Worm (Caenorhabditis elegans) whole organism, late embryonic: Measurements from ENCODE around the gene tbcb-1.

Experiments used
- ceh-48 ChIP-seq: sonication (generic microtip); optimal IDR thresholded peaks from 2 replicates; lab custom pipeline; 2016; ENCODE audit warnings: missing genetic modification characterization, inconsistent platforms, missing compliant biosample characterization
- ets-4 ChIP-seq: sonication (generic microtip); optimal IDR thresholded peaks from 2 replicates; lab custom pipeline; 2016; ENCODE audit warnings: missing genetic modification characterization, missing compliant biosample characterization
- fkh-10 ChIP-seq: fragments of 150-350 bp; optimal IDR thresholded peaks from 2 replicates; lab custom pipeline; 2014; ENCODE audit warnings: missing biosample characterization, missing genetic modification reagents, missing genetic modification characterization
- hlh-15 ChIP-seq: sonication (generic microtip); optimal IDR thresholded peaks from 2 replicates; lab custom pipeline; 2016; ENCODE audit warnings: missing genetic modification characterization, missing compliant biosample characterization
- hlh-30 ChIP-seq: sonication (generic microtip); optimal IDR thresholded peaks from 2 replicates; lab custom pipeline; 2017; ENCODE audit warnings: antibody characterized with exemption, missing genetic modification characterization, missing compliant biosample characterization; ENCODE audit not compliant: insufficient read depth
- nfya-1 ChIP-seq: sonication (generic microtip); optimal IDR thresholded peaks from 2 replicates; lab custom pipeline; 2017; ENCODE audit warnings: missing genetic modification characterization, mild to moderate bottlenecking, missing compliant biosample characterization, antibody characterized with exemption, moderate library complexity
- pax-1 ChIP-seq: fragments of 150-350 bp; optimal IDR thresholded peaks from 2 replicates; lab custom pipeline; 2014; ENCODE audit warnings: missing biosample characterization, missing genetic modification characterization
- pqm-1 ChIP-seq: sonication (generic microtip); optimal IDR thresholded peaks from 2 replicates; lab custom pipeline; 2016; ENCODE audit warnings: missing genetic modification characterization, missing compliant biosample characterization
- sox-2 ChIP-seq: fragments of 200-800 bp; sonication (Bioruptor generic); IDR thresholded peaks from 2 replicates; pipeline ENCODE4 v1.3.6; 2022; ENCODE audit warnings: missing genetic modification reagents, missing genetic modification characterization, missing compliant biosample characterization
- tbx-2 ChIP-seq: sonication (generic microtip); optimal IDR thresholded peaks from 2 replicates; lab custom pipeline; 2016; ENCODE audit warnings: missing genetic modification characterization, missing compliant biosample characterization

- TF ChIP-seq pqm-1 (tag; lab: Kevin White, UChicago) (no peak), pax-1 (no peak), ceh-48 (tag; lab: Kevin White, UChicago) (no peak), ets-4 (no peak), nfya-1 (tag; lab: Kevin White, UChicago) (no peak), fkh-10 (GFP tag; lab: Kevin White, UChicago) (no peak), sox-2 (no peak), tbx-2 (tag; lab: Kevin White, UChicago) (no peak), hlh-15 (tag; lab: Kevin White, UChicago) (no peak), hlh-30 (tag; lab: Kevin White, UChicago) (no peak)
These were observed 4.0 kb upstream of the tbcb-1 start, which contains the start of gene F53F4.17 for ce11 chrV:13587902-13588301.
